Fruit fly (Drosophila melanogaster) whole organism, embryonic: ENCODE measurements around the gene CG31549.

Experiments
- Bteb2 ChIP-seq: fragments of 200-800 bp; sonication (Bioruptor generic); optimal IDR thresholded peaks from 2 replicates; lab custom pipeline; 2016; ENCODE audit warnings: missing biosample characterization, missing genetic modification characterization
- CG1024 ChIP-seq: fragments of 200-800 bp; sonication (Bioruptor generic); IDR thresholded peaks from 2 replicates; pipeline ENCODE4 v1.3.6; 2022; ENCODE audit warnings: missing biosample characterization, missing genetic modification characterization
- CG10462 ChIP-seq: fragments of 200-800 bp; sonication (Bioruptor generic); optimal IDR thresholded peaks from 2 replicates; lab custom pipeline; 2016; ENCODE audit warnings: missing biosample characterization, missing genetic modification characterization
- CG11085 ChIP-seq: fragments of 200-800 bp; sonication (Bioruptor generic); IDR thresholded peaks from 2 replicates; pipeline ENCODE4 v1.3.6; 2022; ENCODE audit warnings: missing biosample characterization, missing genetic modification characterization
- CG11696 ChIP-seq: fragments of 200-800 bp; sonication (Bioruptor generic); IDR thresholded peaks from 2 replicates; pipeline ENCODE4 v1.3.6; 2022; ENCODE audit warnings: missing biosample characterization, missing genetic modification characterization
- CG12299 ChIP-seq: fragments of 200-800 bp; sonication (Bioruptor generic); optimal IDR thresholded peaks from 2 replicates; lab custom pipeline; 2018; ENCODE audit warnings: missing biosample characterization, mild to moderate bottlenecking, missing genetic modification characterization
- CG1233 ChIP-seq: fragments of 200-800 bp; sonication (Bioruptor generic); optimal IDR thresholded peaks from 4 replicates; lab custom pipeline; 2018; ENCODE audit warnings: missing biosample characterization, mild to moderate bottlenecking, missing genetic modification characterization
- CG12391 ChIP-seq: fragments of 200-800 bp; sonication (Bioruptor generic); optimal IDR thresholded peaks from 3 replicates; lab custom pipeline; 2018; ENCODE audit warnings: missing biosample characterization, mild to moderate bottlenecking, missing genetic modification characterization, moderate library complexity
- CG14710 ChIP-seq: fragments of 200-800 bp; sonication (Bioruptor generic); optimal IDR thresholded peaks from 3 replicates; lab custom pipeline; 2019; ENCODE audit warnings: missing biosample characterization, mild to moderate bottlenecking, missing genetic modification characterization, moderate library complexity
- CG15479 ChIP-seq: fragments of 200-800 bp; sonication (Bioruptor generic); optimal IDR thresholded peaks from 3 replicates; lab custom pipeline; 2019; ENCODE audit warnings: missing biosample characterization, mild to moderate bottlenecking, missing genetic modification characterization, moderate library complexity
- CG17802 ChIP-seq: fragments of 200-800 bp; sonication (Bioruptor generic); optimal IDR thresholded peaks from 2 replicates; lab custom pipeline; 2018; ENCODE audit warnings: missing biosample characterization, mild to moderate bottlenecking, missing genetic modification characterization, moderate library complexity
- CG1792 ChIP-seq: fragments of 200-800 bp; sonication (Bioruptor generic); optimal IDR thresholded peaks from 2 replicates; lab custom pipeline; 2016; ENCODE audit warnings: missing biosample characterization, missing genetic modification characterization
- CG32767 ChIP-seq: fragments of 200-800 bp; sonication (Bioruptor generic); IDR thresholded peaks from 2 replicates; pipeline ENCODE4 v1.3.6; 2022; ENCODE audit warnings: missing biosample characterization, missing genetic modification characterization
- CG32772 ChIP-seq: fragments of 200-800 bp; sonication (Bioruptor generic); IDR thresholded peaks from 2 replicates; pipeline ENCODE4 v1.3.6; 2022; ENCODE audit warnings: missing biosample characterization, missing genetic modification characterization
- CG3995 ChIP-seq: fragments of 200-800 bp; sonication (Bioruptor generic); optimal IDR thresholded peaks from 3 replicates; lab custom pipeline; 2016; ENCODE audit warnings: missing biosample characterization, missing genetic modification characterization
- CG5180 ChIP-seq: fragments of 200-800 bp; sonication (Bioruptor generic); optimal IDR thresholded peaks from 3 replicates; lab custom pipeline; 2017; ENCODE audit warnings: missing biosample characterization, missing genetic modification characterization, mild to moderate bottlenecking, moderate library complexity, missing genetic modification reagents
- CG6791 ChIP-seq: fragments of 200-800 bp; sonication (Bioruptor generic); IDR thresholded peaks from 3 replicates; pipeline ENCODE4 v1.3.6; 2022; ENCODE audit warnings: missing biosample characterization, missing genetic modification characterization; ENCODE audit not compliant: partially characterized antibody
- CG7839 ChIP-seq: fragments of 200-800 bp; sonication (Bioruptor generic); optimal IDR thresholded peaks from 3 replicates; lab custom pipeline; 2018; ENCODE audit warnings: missing biosample characterization, mild to moderate bottlenecking, missing genetic modification characterization, moderate library complexity
- CG8281 ChIP-seq: fragments of 200-800 bp; sonication (Bioruptor generic); optimal IDR thresholded peaks from 2 replicates; lab custom pipeline; 2018; ENCODE audit warnings: missing biosample characterization, mild to moderate bottlenecking, missing genetic modification characterization, moderate library complexity
- Camta ChIP-seq: fragments of 200-800 bp; sonication (Bioruptor generic); optimal IDR thresholded peaks from 2 replicates; lab custom pipeline; 2016; ENCODE audit warnings: missing biosample characterization, missing genetic modification characterization
- Dref ChIP-seq: fragments of 200-800 bp; sonication (Bioruptor generic); IDR thresholded peaks from 2 replicates; pipeline ENCODE4 v1.3.6; 2022; ENCODE audit warnings: missing biosample characterization, missing genetic modification characterization
- Gug ChIP-seq: fragments of 200-800 bp; sonication (Bioruptor generic); IDR thresholded peaks from 4 replicates; pipeline ENCODE4 v1.3.6; 2022; ENCODE audit warnings: missing biosample characterization, missing genetic modification characterization
- H2.0 ChIP-seq: fragments of 200-800 bp; sonication (Bioruptor generic); IDR thresholded peaks from 2 replicates; pipeline ENCODE4 v1.3.6; 2022; ENCODE audit warnings: missing biosample characterization, missing genetic modification characterization
- HmgZ ChIP-seq: fragments of 200-800 bp; sonication (Bioruptor generic); optimal IDR thresholded peaks from 2 replicates; lab custom pipeline; 2018; ENCODE audit warnings: missing biosample characterization, mild to moderate bottlenecking, missing genetic modification characterization
- Kr ChIP-seq: fragments of 200-800 bp; sonication (Bioruptor generic); optimal IDR thresholded peaks from 2 replicates; lab custom pipeline; 2017; ENCODE audit warnings: missing biosample characterization, mild to moderate bottlenecking, missing genetic modification characterization
- Lhr ChIP-seq: fragments of 200-800 bp; sonication (Bioruptor generic); optimal IDR thresholded peaks from 3 replicates; lab custom pipeline; 2017; ENCODE audit warnings: mild to moderate bottlenecking, missing biosample characterization, missing genetic modification reagents, missing genetic modification characterization
- Nf-YA ChIP-seq: fragments of 200-800 bp; sonication (Bioruptor generic); IDR thresholded peaks from 2 replicates; pipeline ENCODE4 v1.3.6; 2022; ENCODE audit warnings: missing biosample characterization, missing genetic modification characterization
- Optix ChIP-seq: fragments of 200-800 bp; sonication (Bioruptor generic); IDR thresholded peaks from 3 replicates; pipeline ENCODE4 v1.3.6; 2022; ENCODE audit warnings: missing biosample characterization, missing genetic modification characterization
- Usf ChIP-seq: fragments of 200-800 bp; sonication (Bioruptor generic); optimal IDR thresholded peaks from 2 replicates; lab custom pipeline; 2017; ENCODE audit warnings: missing genotype, missing biosample characterization, missing genetic modification characterization
- ac ChIP-seq: fragments of 200-800 bp; sonication (Bioruptor generic); optimal IDR thresholded peaks from 3 replicates; lab custom pipeline; 2017; ENCODE audit warnings: missing biosample characterization, mild to moderate bottlenecking, missing genetic modification characterization
- amos ChIP-seq: fragments of 200-800 bp; sonication (Bioruptor generic); IDR thresholded peaks from 2 replicates; pipeline ENCODE4 v1.3.6; 2022; ENCODE audit warnings: missing biosample characterization, missing genetic modification characterization; ENCODE audit not compliant: partially characterized antibody
- aop ChIP-seq: fragments of 200-800 bp; sonication (Bioruptor generic); IDR thresholded peaks from 2 replicates; pipeline ENCODE4 v1.3.6; 2022; ENCODE audit warnings: missing biosample characterization, missing genetic modification characterization
- ap ChIP-seq: fragments of 200-800 bp; sonication (Bioruptor generic); IDR thresholded peaks from 2 replicates; pipeline ENCODE4 v1.3.6; 2022; ENCODE audit warnings: missing biosample characterization, missing genetic modification characterization
- ash1 ChIP-seq: fragments of 200-800 bp; sonication (Bioruptor generic); optimal IDR thresholded peaks from 2 replicates; lab custom pipeline; 2018; ENCODE audit warnings: missing biosample characterization, mild to moderate bottlenecking, missing genetic modification characterization
- az2 ChIP-seq: fragments of 200-800 bp; sonication (Bioruptor generic); optimal IDR thresholded peaks from 3 replicates; lab custom pipeline; 2016; ENCODE audit warnings: missing biosample characterization, missing genetic modification characterization
- cad ChIP-seq: fragments of >200 bp; optimal IDR thresholded peaks from 2 replicates; lab custom pipeline; 2017; ENCODE audit warnings: missing biosample characterization, missing genetic modification characterization
- cg ChIP-seq: fragments of 200-800 bp; sonication (Bioruptor generic); optimal IDR thresholded peaks from 3 replicates; lab custom pipeline; 2019; ENCODE audit warnings: missing biosample characterization, mild to moderate bottlenecking, missing genetic modification characterization, moderate library complexity
- ci ChIP-seq: fragments of 200-800 bp; sonication (Bioruptor generic); IDR thresholded peaks from 3 replicates; pipeline ENCODE4 v1.3.6; 2022; ENCODE audit warnings: missing biosample characterization, missing genetic modification characterization
- dmrt11E ChIP-seq: fragments of 200-800 bp; sonication (Bioruptor generic); optimal IDR thresholded peaks from 3 replicates; lab custom pipeline; 2018; ENCODE audit warnings: missing biosample characterization, mild to moderate bottlenecking, missing genetic modification characterization, moderate library complexity
- fu2 ChIP-seq: fragments of 200-800 bp; sonication (Bioruptor generic); optimal IDR thresholded peaks from 2 replicates; lab custom pipeline; 2016; ENCODE audit warnings: missing biosample characterization, missing genetic modification characterization
- hbn ChIP-seq: fragments of 200-800 bp; sonication (Bioruptor generic); IDR thresholded peaks from 2 replicates; pipeline ENCODE4 v1.3.6; 2022; ENCODE audit warnings: missing biosample characterization, missing genetic modification characterization; ENCODE audit not compliant: partially characterized antibody
- hkb ChIP-seq, 2 experiments: fragments of 200-800 bp in 1 of 2; fragments of >200 bp in 1 of 2; sonication (Bioruptor generic) in 1 of 2; IDR thresholded peaks in 1 of 2; optimal IDR thresholded peaks in 1 of 2; 2 replicates each; pipeline versions ENCODE4 v1.3.6 to Lab custom; 2017 to 2022; ENCODE audit warnings: missing biosample characterization in 1 of 2, missing genetic modification characterization in 1 of 2
- kni ChIP-seq: fragments of 200-800 bp; sonication (Bioruptor generic); optimal IDR thresholded peaks from 3 replicates; lab custom pipeline; 2017; ENCODE audit warnings: mild to moderate bottlenecking, missing biosample characterization, missing genetic modification reagents, missing genetic modification characterization
- maf-S ChIP-seq: fragments of 200-800 bp; sonication (Bioruptor generic); optimal IDR thresholded peaks from 2 replicates; lab custom pipeline; 2016; ENCODE audit warnings: missing biosample characterization, missing genetic modification characterization
- nerfin-1 ChIP-seq: fragments of 200-800 bp; sonication (Bioruptor generic); optimal IDR thresholded peaks from 3 replicates; lab custom pipeline; 2019; ENCODE audit warnings: missing biosample characterization, mild to moderate bottlenecking, missing genetic modification characterization, moderate library complexity
- nerfin-2 ChIP-seq: fragments of 200-800 bp; sonication (Bioruptor generic); IDR thresholded peaks from 2 replicates; pipeline ENCODE4 v1.3.6; 2022; ENCODE audit warnings: missing biosample characterization, missing genetic modification characterization; ENCODE audit not compliant: partially characterized antibody
- sna ChIP-seq: fragments of 200-800 bp; sonication (Bioruptor generic); IDR thresholded peaks from 2 replicates; pipeline ENCODE4 v1.3.6; 2022; ENCODE audit warnings: missing biosample characterization, missing genetic modification characterization; ENCODE audit not compliant: partially characterized antibody
- tin ChIP-seq: fragments of 200-800 bp; sonication (Bioruptor generic); optimal IDR thresholded peaks from 3 replicates; lab custom pipeline; 2016; ENCODE audit warnings: missing biosample characterization, missing genetic modification characterization
- trem ChIP-seq: fragments of 200-800 bp; optimal IDR thresholded peaks from 3 replicates; lab custom pipeline; 2019; ENCODE audit warnings: missing biosample characterization, mild to moderate bottlenecking, missing genetic modification characterization, moderate library complexity

Gene CG31549

DNA sequence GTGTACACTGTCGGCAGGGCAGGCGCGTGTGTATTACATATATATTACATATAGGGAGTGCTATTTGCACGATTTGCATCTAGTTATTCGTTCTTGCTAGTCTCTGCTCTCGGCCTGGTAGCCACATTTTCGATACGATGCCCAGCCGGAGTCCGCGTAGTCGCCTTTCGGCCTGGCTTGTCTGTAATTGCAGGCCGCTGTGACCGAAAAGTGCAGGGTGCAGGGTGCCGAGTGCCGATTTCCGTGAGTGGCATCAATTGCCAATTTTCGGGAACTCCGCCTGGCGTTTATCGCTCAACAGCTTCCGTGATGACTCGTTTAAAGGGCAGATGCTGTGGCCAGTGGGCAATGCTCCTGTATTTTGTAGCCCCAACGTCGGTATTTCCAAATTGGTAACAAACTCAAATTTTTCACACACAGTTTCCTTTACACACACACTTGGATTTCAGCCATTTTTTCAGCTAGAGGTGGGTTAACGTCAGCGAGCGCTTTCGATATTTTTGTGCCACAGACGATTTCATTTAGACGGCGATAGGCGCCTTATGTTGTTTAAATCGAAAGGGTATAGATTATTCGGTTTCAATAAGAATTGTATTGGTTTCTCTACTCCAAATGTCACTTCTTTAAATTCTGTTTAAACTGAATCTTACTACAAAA, 44.0 kb upstream of the CG31549 start, which contains the start of gene CG2926 (continued):
- TF ChIP-seq ap, result no peak
- TF ChIP-seq H2.0 (GFP tag; lab: Robert Waterston, UW), result no peak
- TF ChIP-seq cad (GFP tag; lab: Kevin White, UChicago), result no peak
- no peak for TF ChIP-seq CG15479
- TF ChIP-seq Lhr (GFP tag; lab: Kevin White, UChicago), result no peak
- peak; percentile 81 for TF ChIP-seq Dref (GFP tag; lab: Robert Waterston, UW)
- peak; percentile 75; the same call in 2 of the 4 replicates for TF ChIP-seq Gug (GFP tag; lab: Robert Waterston, UW)
- peak; percentile 26 for TF ChIP-seq trem (tag; lab: Kevin White, UChicago)
- TF ChIP-seq Optix (GFP tag; lab: Robert Waterston, UW), result 0 out of 3 replicates have a peak, but pooled peaks have one; percentile 20
- no peak for TF ChIP-seq Usf (GFP tag; lab: Kevin White, UChicago)
- peak; percentile 25 for TF ChIP-seq dmrt11E
- peak; percentile 33 for TF ChIP-seq CG1233 (GFP tag; lab: Kevin White, UChicago)
- peak; percentile 94 for TF ChIP-seq CG6791 (GFP tag; lab: Robert Waterston, UW)
- TF ChIP-seq CG3995 (GFP tag; lab: Kevin White, UChicago), result peak; percentile 65
- no peak for TF ChIP-seq nerfin-1 (tag; lab: Kevin White, UChicago)
- TF ChIP-seq CG12299 (tag; lab: Kevin White, UChicago), result no peak
- peak; percentile 83 for TF ChIP-seq hbn (GFP tag; lab: Robert Waterston, UW)
- no peak for TF ChIP-seq Camta (GFP tag; lab: Kevin White, UChicago)
- peak; percentile 40 for TF ChIP-seq fu2 (GFP tag; lab: Kevin White, UChicago)
- TF ChIP-seq ash1 (GFP tag; lab: Kevin White, UChicago), result no peak
- TF ChIP-seq HmgZ (tag; lab: Kevin White, UChicago), result peak; percentile 68
- no peak for TF ChIP-seq kni
- TF ChIP-seq aop (GFP tag; lab: Robert Waterston, UW), result no peak
- no peak for TF ChIP-seq CG1792 (GFP tag; lab: Kevin White, UChicago)
- TF ChIP-seq amos (GFP tag; lab: Robert Waterston, UW), result peak; percentile 93
- no peak for TF ChIP-seq CG1024 (GFP tag; lab: Robert Waterston, UW)
- no peak for TF ChIP-seq CG10462
- TF ChIP-seq CG8281, result no peak
- TF ChIP-seq maf-S, result peak; percentile 20
- no peak for TF ChIP-seq CG11696 (GFP tag; lab: Robert Waterston, UW)
- TF ChIP-seq hkb (optimal IDR thresholded peaks at IDR 0.05; lab: Kevin White, UChicago), result no peak
- TF ChIP-seq hkb (GFP tag; IDR thresholded peaks at IDR 0.05; lab: Robert Waterston, UW), result no peak
- TF ChIP-seq Kr, result no peak
- no peak for TF ChIP-seq CG32772 (GFP tag; lab: Robert Waterston, UW)
- TF ChIP-seq Nf-YA, result no peak
- peak; percentile 29 for TF ChIP-seq tin (GFP tag; lab: Kevin White, UChicago)
- TF ChIP-seq CG17802, result peak; percentile 48
- TF ChIP-seq nerfin-2 (GFP tag; lab: Robert Waterston, UW), result peak; percentile 59
- TF ChIP-seq cg, result peak; percentile 75
- no peak for TF ChIP-seq az2 (GFP tag; lab: Kevin White, UChicago)
- no peak for TF ChIP-seq CG7839 (tag; lab: Kevin White, UChicago)
- TF ChIP-seq CG32767 (GFP tag; lab: Robert Waterston, UW), result peak; percentile 57; the same call in 1 of the 2 replicates
- TF ChIP-seq CG5180, result no peak
- 0 out of 3 replicates have a peak, but pooled peaks have one; percentile 6 for TF ChIP-seq ci (GFP tag; lab: Robert Waterston, UW)
- TF ChIP-seq CG14710 (tag; lab: Kevin White, UChicago), result peak; percentile 68
- TF ChIP-seq CG11085 (GFP tag; lab: Robert Waterston, UW), result peak; percentile 30; the same call in 1 of the 2 replicates
- no peak for TF ChIP-seq Bteb2 (GFP tag; lab: Kevin White, UChicago)
- peak; percentile 59 for TF ChIP-seq sna
- TF ChIP-seq CG12391 (tag; lab: Kevin White, UChicago), result no peak
- TF ChIP-seq ac, result no peak
